Worm (Caenorhabditis elegans) whole organism, L1 larva: Measurements from ENCODE around the gene M60.4.
A peak's percentile ranks its signal among the peaks of the same experiment; 100 is the strongest.

Experiments
- Y116A8C.19 ChIP-seq: sonication (generic microtip); optimal IDR thresholded peaks from 2 replicates; lab custom pipeline; 2016; ENCODE audit warnings: missing compliant biosample characterization, missing genetic modification characterization, borderline replicate concordance
- aha-1 ChIP-seq: fragments of 150-350 bp; optimal IDR thresholded peaks from 2 replicates; lab custom pipeline; 2014; ENCODE audit warnings: missing biosample characterization, missing genetic modification characterization
- aly-2 ChIP-seq: fragments of 150-350 bp; optimal IDR thresholded peaks from 2 replicates; lab custom pipeline; 2014; ENCODE audit warnings: missing biosample characterization, missing genetic modification characterization
- ama-1 ChIP-seq: fragments of 150-350 bp; optimal IDR thresholded peaks from 2 replicates; lab custom pipeline; 2014
- blmp-1 ChIP-seq: fragments of 150-350 bp; optimal IDR thresholded peaks from 2 replicates; lab custom pipeline; 2014; ENCODE audit warnings: missing biosample characterization, missing genetic modification characterization
- ceh-63 ChIP-seq: fragments of 200-800 bp; sonication (Bioruptor generic); optimal IDR thresholded peaks from 2 replicates; lab custom pipeline; 2018; ENCODE audit warnings: mild to moderate bottlenecking, missing genetic modification characterization, missing compliant biosample characterization
- ceh-8 ChIP-seq: fragments of 200-800 bp; sonication (Bioruptor generic); optimal IDR thresholded peaks from 2 replicates; lab custom pipeline; 2018; ENCODE audit warnings: mild to moderate bottlenecking, missing genetic modification characterization, moderate library complexity, missing compliant biosample characterization
- ceh-82 ChIP-seq, 3 experiments: fragments of 150-350 bp in 1 of 3; sonication (generic microtip) in 2 of 3; optimal IDR thresholded peaks; 2 replicates each; lab custom pipeline; 2014 to 2017; ENCODE audit warnings: missing biosample characterization in 3 of 3, missing genetic modification characterization in 3 of 3
- ceh-90 ChIP-seq: sonication (generic microtip); optimal IDR thresholded peaks from 2 replicates; lab custom pipeline; 2016; ENCODE audit warnings: missing genetic modification characterization, missing compliant biosample characterization
- ces-1 ChIP-seq: fragments of 150-350 bp; optimal IDR thresholded peaks from 2 replicates; lab custom pipeline; 2014; ENCODE audit warnings: missing biosample characterization, missing genetic modification reagents, missing genetic modification characterization
- efl-3 ChIP-seq: fragments of 200-800 bp; sonication (Bioruptor generic); optimal IDR thresholded peaks from 2 replicates; lab custom pipeline; 2018; ENCODE audit warnings: mild to moderate bottlenecking, missing genetic modification characterization, missing compliant biosample characterization
- egl-27 ChIP-seq, 2 experiments: fragments of 150-350 bp in 1 of 2; sonication (generic microtip); optimal IDR thresholded peaks; 3 replicates each; lab custom pipeline; 2017 to 2018; ENCODE audit warnings: missing biosample characterization in 2 of 2, missing genetic modification characterization in 2 of 2, missing genetic modification reagents in 2 of 2
- elt-2 ChIP-seq: sonication (generic microtip); optimal IDR thresholded peaks from 2 replicates; lab custom pipeline; 2016; ENCODE audit warnings: missing genetic modification characterization, mild to moderate bottlenecking, inconsistent platforms, missing compliant biosample characterization, missing genetic modification reagents
- elt-3 ChIP-seq, 6 experiments: fragments of 150-350 bp in 1 of 6; sonication (generic microtip); optimal IDR thresholded peaks; 2 replicates each; lab custom pipeline; 2017 to 2018; ENCODE audit warnings: missing biosample characterization in 6 of 6, missing genetic modification characterization in 6 of 6, inconsistent platforms in 1 of 6
- ets-5 ChIP-seq: fragments of 200-800 bp; sonication (Bioruptor generic); IDR thresholded peaks from 2 replicates; pipeline ENCODE4 v1.3.6; 2022; ENCODE audit warnings: missing genetic modification characterization, missing compliant biosample characterization
- fkh-4 ChIP-seq: sonication (generic microtip); optimal IDR thresholded peaks from 2 replicates; lab custom pipeline; 2016; ENCODE audit warnings: missing compliant biosample characterization, missing genetic modification characterization, borderline replicate concordance
- grh-1 ChIP-seq: fragments of 200-800 bp; sonication (Bioruptor generic); IDR thresholded peaks from 2 replicates; pipeline ENCODE4 v1.3.6; 2022; ENCODE audit warnings: missing genetic modification reagents, missing genetic modification characterization, missing compliant biosample characterization
- hpl-2 ChIP-seq: fragments of 150-350 bp; optimal IDR thresholded peaks from 2 replicates; lab custom pipeline; 2014; ENCODE audit warnings: missing biosample characterization, missing genetic modification reagents, missing genetic modification characterization
- irx-1 ChIP-seq: sonication (generic microtip); optimal IDR thresholded peaks from 2 replicates; lab custom pipeline; 2016; ENCODE audit warnings: missing genetic modification characterization, missing compliant biosample characterization
- isw-1 ChIP-seq: fragments of 200-800 bp; sonication (Bioruptor generic); IDR thresholded peaks from 2 replicates; pipeline ENCODE4 v1.3.6; 2022; ENCODE audit warnings: missing genetic modification characterization, missing compliant biosample characterization
- jun-1 ChIP-seq: fragments of 150-350 bp; optimal IDR thresholded peaks from 2 replicates; lab custom pipeline; 2014; ENCODE audit warnings: missing biosample characterization, missing genetic modification reagents, missing genetic modification characterization
- lin-13 ChIP-seq: fragments of 150-350 bp; optimal IDR thresholded peaks from 2 replicates; lab custom pipeline; 2014; ENCODE audit warnings: missing biosample characterization, missing genetic modification reagents, missing genetic modification characterization
- lin-14 ChIP-seq: fragments of 200-800 bp; sonication (Bioruptor generic); optimal IDR thresholded peaks from 2 replicates; lab custom pipeline; 2018; ENCODE audit warnings: mild to moderate bottlenecking, missing genetic modification characterization, moderate library complexity, missing compliant biosample characterization
- lin-35 ChIP-seq, 2 experiments: fragments of 150-350 bp; optimal IDR thresholded peaks; 2 replicates each; lab custom pipeline; 2014; ENCODE audit warnings: missing biosample characterization in 2 of 2, missing genetic modification characterization in 2 of 2, missing genetic modification reagents in 2 of 2
- lin-39 ChIP-seq: fragments of 150-350 bp; optimal IDR thresholded peaks from 2 replicates; lab custom pipeline; 2014; ENCODE audit warnings: missing biosample characterization, missing genetic modification reagents, missing genetic modification characterization
- lir-3 ChIP-seq: sonication (generic microtip); optimal IDR thresholded peaks from 2 replicates; lab custom pipeline; 2016; ENCODE audit warnings: mild to moderate bottlenecking, missing genetic modification characterization, moderate library complexity, missing compliant biosample characterization; ENCODE audit not compliant: poor library complexity
- mdl-1 ChIP-seq, 2 experiments: fragments of 150-350 bp; optimal IDR thresholded peaks; 2 replicates each; lab custom pipeline; 2014 to 2017; ENCODE audit warnings: missing biosample characterization in 2 of 2, missing genetic modification characterization in 2 of 2, inconsistent platforms in 1 of 2
- nhr-11 ChIP-seq: fragments of 150-350 bp; optimal IDR thresholded peaks from 2 replicates; lab custom pipeline; 2014; ENCODE audit warnings: missing biosample characterization, missing genetic modification characterization
- nhr-19 ChIP-seq: fragments of 200-800 bp; sonication (Bioruptor generic); conservative IDR thresholded peaks from 2 replicates; pipeline ENCODE4 v1.3.6; 2022; ENCODE audit warnings: missing genetic modification characterization, missing compliant biosample characterization
- nhr-20 ChIP-seq: sonication (generic microtip); optimal IDR thresholded peaks from 2 replicates; lab custom pipeline; 2016; ENCODE audit warnings: mild to moderate bottlenecking, missing genetic modification characterization, missing compliant biosample characterization
- nhr-237 ChIP-seq: fragments of 150-350 bp; optimal IDR thresholded peaks from 2 replicates; lab custom pipeline; 2014; ENCODE audit warnings: missing biosample characterization, missing genetic modification characterization
- nhr-47 ChIP-seq: sonication (generic microtip); optimal IDR thresholded peaks from 2 replicates; lab custom pipeline; 2016; ENCODE audit warnings: mild to moderate bottlenecking, missing genetic modification characterization, moderate library complexity, missing compliant biosample characterization
- nhr-71 ChIP-seq: sonication (generic microtip); optimal IDR thresholded peaks from 2 replicates; lab custom pipeline; 2016; ENCODE audit warnings: mild to moderate bottlenecking, missing genetic modification characterization, moderate library complexity, missing compliant biosample characterization
- nhr-85 ChIP-seq: sonication (generic microtip); peaks from one replicate; lab custom pipeline; 2016; ENCODE audit warnings: missing genetic modification characterization, inconsistent platforms, missing compliant biosample characterization
- nhr-90 ChIP-seq: sonication (generic microtip); optimal IDR thresholded peaks from 2 replicates; lab custom pipeline; 2016; ENCODE audit warnings: mild to moderate bottlenecking, missing genetic modification characterization, missing compliant biosample characterization; ENCODE audit not compliant: poor library complexity
- pag-3 ChIP-seq: sonication (generic microtip); optimal IDR thresholded peaks from 2 replicates; lab custom pipeline; 2017; ENCODE audit warnings: missing genetic modification characterization, mild to moderate bottlenecking, missing compliant biosample characterization, antibody characterized with exemption, borderline replicate concordance; ENCODE audit not compliant: insufficient read depth
- rnt-1 ChIP-seq: sonication (generic microtip); optimal IDR thresholded peaks from 2 replicates; lab custom pipeline; 2016; ENCODE audit warnings: mild to moderate bottlenecking, missing genetic modification characterization, moderate library complexity, missing compliant biosample characterization
- skn-1 ChIP-seq: fragments of 150-350 bp; optimal IDR thresholded peaks from 2 replicates; lab custom pipeline; 2014; ENCODE audit warnings: missing biosample characterization, missing genetic modification characterization
- snpc-4 ChIP-seq: fragments of 150-350 bp; optimal IDR thresholded peaks from 2 replicates; lab custom pipeline; 2014; ENCODE audit warnings: missing biosample characterization, missing genetic modification characterization
- snu-23 ChIP-seq: sonication (generic microtip); optimal IDR thresholded peaks from 2 replicates; lab custom pipeline; 2016; ENCODE audit warnings: missing genetic modification characterization, missing compliant biosample characterization
- sox-4 ChIP-seq: sonication (generic microtip); optimal IDR thresholded peaks from 2 replicates; lab custom pipeline; 2016; ENCODE audit warnings: missing genetic modification characterization, missing compliant biosample characterization
- swsn-7 ChIP-seq: sonication (generic microtip); optimal IDR thresholded peaks from 2 replicates; lab custom pipeline; 2016; ENCODE audit warnings: missing genetic modification characterization, missing compliant biosample characterization
- unc-130 ChIP-seq: fragments of 150-350 bp; optimal IDR thresholded peaks from 2 replicates; lab custom pipeline; 2017; ENCODE audit warnings: missing biosample characterization, missing genetic modification characterization, inconsistent platforms
- unc-30 ChIP-seq: sonication (generic microtip); optimal IDR thresholded peaks from 2 replicates; lab custom pipeline; 2017; ENCODE audit warnings: missing biosample characterization, missing genetic modification characterization
- unc-62 ChIP-seq: fragments of 150-350 bp; optimal IDR thresholded peaks from 2 replicates; lab custom pipeline; 2014; ENCODE audit warnings: missing biosample characterization, missing genetic modification reagents, missing genetic modification characterization
- vab-15 ChIP-seq: sonication (generic microtip); optimal IDR thresholded peaks from 2 replicates; lab custom pipeline; 2017; ENCODE audit warnings: missing genotype, mild to moderate bottlenecking, missing genetic modification characterization, missing compliant biosample characterization

The M60.4 gene

ce11 chrX:8236515-8236914 lies 401 bp upstream of the M60.4 start:
- no peak for TF ChIP-seq isw-1 (GFP tag; lab: Robert Waterston, UW)
- no peak for TF ChIP-seq hpl-2
- no peak for TF ChIP-seq snpc-4
- TF ChIP-seq skn-1 (tag; lab: Kevin White, UChicago): no peak
- peak in 1 of 2 experiments; percentile 43 for TF ChIP-seq lin-35 (GFP tag; optimal IDR thresholded peaks at IDR 0.05; lab: Kevin White, UChicago)
- no peak for TF ChIP-seq ces-1 (GFP tag; lab: Kevin White, UChicago)
- no peak for TF ChIP-seq Y116A8C.19 (tag; lab: Kevin White, UChicago)
- no peak for TF ChIP-seq nhr-237
- no peak for TF ChIP-seq egl-27 (tag; optimal IDR thresholded peaks at IDR 0.05; lab: Kevin White, UChicago)
- no peak for TF ChIP-seq ceh-90
- TF ChIP-seq elt-3 (tag; optimal IDR thresholded peaks at IDR 0.05; lab: Kevin White, UChicago): peak in 1 of 6 experiments; percentile 25
- no peak for TF ChIP-seq sox-4 (tag; lab: Kevin White, UChicago)
- TF ChIP-seq, all 84 proteins: peak for 2

ce11 chrX:8233554-8233953 lies 2.6 kb downstream of the M60.4 start:
- no peak for TF ChIP-seq rnt-1 (tag; lab: Kevin White, UChicago)
- peak; percentile 78 for TF ChIP-seq nhr-85 (tag; lab: Kevin White, UChicago)
- peak; percentile 39 for TF ChIP-seq nhr-20 (tag; lab: Kevin White, UChicago)
- no peak for TF ChIP-seq snpc-4
- peak; percentile 54 for TF ChIP-seq nhr-71
- no peak for TF ChIP-seq ces-1 (GFP tag; lab: Kevin White, UChicago)
- TF ChIP-seq elt-3 (tag; optimal IDR thresholded peaks at IDR 0.05; lab: Kevin White, UChicago): peak in 1 of 6 experiments; percentile 21
- TF ChIP-seq mdl-1 (tag; optimal IDR thresholded peaks at IDR 0.05; lab: Kevin White, UChicago): peak in 1 of 2 experiments; percentile 4
- peak; percentile 5 for TF ChIP-seq nhr-90 (tag; lab: Kevin White, UChicago)
- TF ChIP-seq lin-35 (GFP tag; optimal IDR thresholded peaks at IDR 0.05; lab: Kevin White, UChicago): peak in 1 of 2 experiments; percentile 18
- peak; percentile 24 for TF ChIP-seq nhr-47 (tag; lab: Kevin White, UChicago)
- no peak for TF ChIP-seq lin-39
- TF ChIP-seq unc-130: peak; percentile 24
- no peak for TF ChIP-seq unc-62 (GFP tag; lab: Kevin White, UChicago)
- TF ChIP-seq ets-5: no peak
- no peak for TF ChIP-seq pag-3 (tag; lab: Kevin White, UChicago)
- TF ChIP-seq snu-23 (GFP tag; lab: Kevin White, UChicago): peak; percentile 31
- TF ChIP-seq nhr-19 (GFP tag; lab: Robert Waterston, UW): no peak
- TF ChIP-seq lin-14: peak; percentile 58
- TF ChIP-seq ceh-90: no peak
- TF ChIP-seq, all 84 proteins: peak for 11

- TF ChIP-seq lir-3: peak; percentile 84
- peak; percentile 62 to 89 for TF ChIP-seq lin-35 (GFP tag; optimal IDR thresholded peaks at IDR 0.05; lab: Kevin White, UChicago)
- peak; percentile 18 for TF ChIP-seq nhr-11 (tag; lab: Kevin White, UChicago)
- TF ChIP-seq lin-13: peak; percentile 78
- no peak for TF ChIP-seq ceh-8 (GFP tag; lab: Kevin White, UChicago)
- peak; percentile 73 for TF ChIP-seq hpl-2
- peak; percentile 33 for TF ChIP-seq fkh-4 (tag; lab: Kevin White, UChicago)
- no peak for TF ChIP-seq pag-3 (tag; lab: Kevin White, UChicago)
- TF ChIP-seq sox-4 (tag; lab: Kevin White, UChicago): peak; percentile 57
- TF ChIP-seq ceh-82 (tag; optimal IDR thresholded peaks at IDR 0.05; lab: Kevin White, UChicago): peak; percentile 13 to 53 (median 26)
- TF ChIP-seq elt-2 (tag; lab: Kevin White, UChicago): peak; percentile 81
- TF ChIP-seq grh-1 (GFP tag; lab: Robert Waterston, UW): peak; percentile 83
- peak; percentile 95 for TF ChIP-seq nhr-19 (GFP tag; lab: Robert Waterston, UW)
- TF ChIP-seq unc-130: peak; percentile 91
- no peak for TF ChIP-seq aly-2 (tag; lab: Kevin White, UChicago)
- peak; percentile 89 for TF ChIP-seq nhr-47 (tag; lab: Kevin White, UChicago)
- no peak for TF ChIP-seq aha-1
- TF ChIP-seq nhr-20 (tag; lab: Kevin White, UChicago): peak; percentile 98
- TF ChIP-seq blmp-1 (tag; lab: Kevin White, UChicago): peak; percentile 93
- peak; percentile 77 for TF ChIP-seq jun-1 (tag; lab: Kevin White, UChicago)
- peak; percentile 38 for TF ChIP-seq vab-15 (tag; lab: Kevin White, UChicago)
- TF ChIP-seq swsn-7 (tag; lab: Kevin White, UChicago): peak; percentile 88
- peak; percentile 86 for TF ChIP-seq irx-1 (tag; lab: Kevin White, UChicago)
- TF ChIP-seq unc-30 (tag; lab: Kevin White, UChicago): no peak
- peak; percentile 81 to 100 for TF ChIP-seq mdl-1 (tag; optimal IDR thresholded peaks at IDR 0.05; lab: Kevin White, UChicago)
- TF ChIP-seq ama-1 (lab: Kevin White, UChicago): peak; percentile 77
- TF ChIP-seq isw-1 (GFP tag; lab: Robert Waterston, UW): peak; percentile 46; the same call in 1 of the 2 replicates
- TF ChIP-seq ceh-63 (GFP tag; lab: Kevin White, UChicago): no peak
- peak; percentile 71 for TF ChIP-seq lin-39
- no peak for TF ChIP-seq efl-3 (GFP tag; lab: Kevin White, UChicago)
- peak; percentile 99 for TF ChIP-seq lin-14
- peak; percentile 98 for TF ChIP-seq nhr-71
Measured at ce11 chrX:8231858-8232257, 4.3 kb downstream of the M60.4 start, which contains the start of gene K02A6.3. TSS of gene K02A6.3 (minus strand) at chrX:8231931.
